Fruit fly (Drosophila melanogaster) Kc167 (cell line): Measurements from ENCODE around the gene Notum.
A peak's percentile ranks its signal among the peaks of the same experiment; 100 is the strongest.

Experiments
- Myc ChIP-seq: fragments of >200 bp; optimal IDR thresholded peaks from 2 replicates; lab custom pipeline; 2017; ENCODE audit warnings: missing external identifiers
- Sin3A ChIP-seq: fragments of >200 bp; optimal IDR thresholded peaks from 2 replicates; lab custom pipeline; 2018; ENCODE audit warnings: missing external identifiers
- h ChIP-seq: fragments of >200 bp; optimal IDR thresholded peaks from 3 replicates; lab custom pipeline; 2018; ENCODE audit warnings: missing external identifiers
- insv ChIP-seq: fragments of >200 bp; optimal IDR thresholded peaks from 3 replicates; lab custom pipeline; 2018; ENCODE audit warnings: missing external identifiers
- psq ChIP-seq: fragments of >200 bp; optimal IDR thresholded peaks from 2 replicates; lab custom pipeline; 2017; ENCODE audit warnings: missing external identifiers
- ttk ChIP-seq: sonication (Bioruptor generic); optimal IDR thresholded peaks from 2 replicates; lab custom pipeline; 2017; ENCODE audit warnings: missing external identifiers

Gene Notum

DNA sequence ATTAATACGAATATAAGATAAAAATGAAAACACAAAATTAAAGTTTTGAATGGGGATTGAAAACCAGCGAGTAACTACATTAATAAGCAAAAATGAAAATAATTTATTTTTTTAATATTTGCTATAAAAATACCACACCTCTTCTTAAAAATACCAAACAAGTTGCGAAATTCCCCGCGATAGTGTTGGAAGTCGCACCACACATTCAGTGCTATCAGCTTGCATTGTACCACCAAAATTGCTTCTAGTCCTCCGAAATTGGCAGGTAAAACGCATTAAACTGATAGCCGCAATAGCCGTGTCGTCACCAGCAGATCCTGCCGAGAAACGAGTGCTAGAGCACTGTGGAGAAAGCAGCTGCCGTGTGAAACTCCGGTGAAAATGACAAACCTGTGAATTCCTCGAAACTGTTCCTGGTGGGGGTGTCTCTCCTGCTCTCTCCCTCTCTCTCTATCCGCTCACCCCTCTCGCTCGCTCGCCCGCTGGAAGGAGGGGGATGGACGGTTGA lies 35.2 kb upstream of the Notum start, which contains the start of gene Hip14:
Hip14 (plus strand) TSS at position 198 of the 508 bp plus-strand sequence.
- TF ChIP-seq Myc: no peak
- TF ChIP-seq psq (lab: Kevin White, UChicago): no peak
- no peak for TF ChIP-seq Sin3A (lab: Kevin White, UChicago)
- no peak for TF ChIP-seq h (lab: Kevin White, UChicago)
- no peak for TF ChIP-seq ttk (lab: Kevin White, UChicago)
- no peak for TF ChIP-seq insv

DNA sequence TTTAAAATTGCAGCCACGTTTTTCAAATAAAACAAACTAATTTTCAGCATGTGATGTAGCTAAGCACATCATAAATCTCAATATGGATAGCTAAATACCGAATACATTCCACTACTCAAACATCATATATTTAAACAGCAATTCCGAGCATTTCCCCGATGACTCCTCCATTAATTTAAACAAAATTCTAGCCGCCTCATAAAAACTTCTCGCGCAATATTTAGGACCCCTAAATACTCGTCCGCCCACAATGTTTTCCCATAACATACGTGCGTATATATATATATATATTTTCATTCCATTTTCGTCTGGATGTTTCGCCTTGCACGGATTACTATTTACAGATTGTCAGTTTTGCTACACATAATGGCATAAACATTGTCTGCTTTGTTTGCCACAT lies 27.3 kb upstream of the Notum start:
- no peak for TF ChIP-seq insv
- TF ChIP-seq h (lab: Kevin White, UChicago): no peak
- TF ChIP-seq ttk (lab: Kevin White, UChicago): no peak
- TF ChIP-seq Myc: no peak
- no peak for TF ChIP-seq psq (lab: Kevin White, UChicago)
- TF ChIP-seq Sin3A (lab: Kevin White, UChicago): no peak

DNA sequence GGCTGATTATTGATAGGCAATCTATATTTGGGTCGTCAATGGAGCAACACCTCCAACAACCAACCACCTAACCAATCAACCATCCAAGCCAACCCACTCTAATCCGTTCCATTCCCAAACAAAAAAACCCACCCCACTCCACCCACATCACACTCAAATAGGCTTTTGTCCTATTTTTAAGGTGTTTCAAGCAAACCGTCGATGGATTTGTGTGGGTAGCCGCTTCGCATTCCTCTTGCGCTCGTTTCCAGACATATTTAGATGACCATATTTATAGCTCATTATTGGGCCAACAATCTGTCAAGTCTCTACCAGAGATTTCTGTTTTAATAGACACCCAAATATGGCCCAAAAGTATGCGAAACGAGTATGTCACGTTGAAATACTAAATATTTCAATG lies 25.1 kb upstream of the Notum start:
- TF ChIP-seq h (lab: Kevin White, UChicago): no peak
- no peak for TF ChIP-seq insv
- TF ChIP-seq psq (lab: Kevin White, UChicago): no peak
- TF ChIP-seq Myc: no peak
- TF ChIP-seq ttk (lab: Kevin White, UChicago): no peak
- no peak for TF ChIP-seq Sin3A (lab: Kevin White, UChicago)

DNA sequence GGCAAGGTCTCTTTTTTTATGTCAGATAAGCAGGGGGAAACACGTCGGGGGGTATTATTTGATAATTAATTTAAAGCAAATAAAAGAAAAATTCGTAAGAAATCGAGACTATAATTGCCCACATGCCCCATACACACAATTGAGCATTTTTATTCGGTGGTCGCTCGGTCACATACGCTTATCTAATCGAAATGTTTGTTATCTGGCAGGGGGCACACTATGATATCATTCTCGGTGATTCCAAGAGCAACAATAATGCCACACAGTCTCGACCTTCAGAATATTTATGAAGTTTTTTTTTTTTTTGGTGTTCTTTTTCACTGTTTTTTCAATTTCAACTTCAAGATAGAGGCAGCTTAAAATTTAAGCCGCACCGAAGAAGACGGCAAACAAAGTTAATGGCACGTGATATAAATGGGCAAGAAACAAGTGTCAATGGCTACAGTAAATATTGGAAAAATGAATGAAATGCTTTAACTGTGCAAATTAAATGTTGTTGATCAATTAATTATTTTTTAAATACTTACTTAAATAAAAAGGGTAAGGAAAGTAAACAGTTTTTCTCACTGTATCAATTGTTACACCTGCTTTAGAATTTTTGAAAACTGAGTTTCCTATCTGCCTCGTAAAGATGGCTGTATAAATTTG lies 23.8 kb upstream of the Notum start:
- TF ChIP-seq psq (lab: Kevin White, UChicago): no peak
- TF ChIP-seq Myc: no peak
- TF ChIP-seq insv: no peak
- no peak for TF ChIP-seq Sin3A (lab: Kevin White, UChicago)
- no peak for TF ChIP-seq h (lab: Kevin White, UChicago)
- no peak for TF ChIP-seq ttk (lab: Kevin White, UChicago)

DNA sequence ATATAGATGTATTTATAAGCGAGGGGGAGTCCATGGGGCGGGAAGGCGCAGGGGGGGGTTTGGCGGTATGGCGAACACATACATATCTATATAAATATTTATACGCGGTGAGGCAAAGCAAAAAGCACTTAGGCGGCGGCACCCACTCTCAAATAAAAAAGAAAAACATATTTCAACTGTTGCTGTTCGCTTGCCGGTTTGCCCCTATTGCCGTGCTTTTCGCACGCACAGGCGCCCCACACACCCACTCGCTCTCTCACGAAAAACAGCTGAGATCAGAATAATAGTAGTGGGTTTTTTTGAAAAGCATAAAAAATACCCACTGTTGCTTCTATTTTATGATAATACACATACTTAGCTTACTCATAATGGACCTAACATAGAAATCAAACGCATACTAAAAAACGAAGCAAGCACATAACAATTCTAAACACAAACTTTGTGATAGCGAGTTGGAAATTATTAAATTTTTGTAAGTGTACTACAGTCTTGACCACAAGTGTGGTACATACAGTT lies 22.1 kb upstream of the Notum start:
- TF ChIP-seq insv: no peak
- no peak for TF ChIP-seq h (lab: Kevin White, UChicago)
- TF ChIP-seq ttk (lab: Kevin White, UChicago): no peak
- no peak for TF ChIP-seq psq (lab: Kevin White, UChicago)
- no peak for TF ChIP-seq Myc
- no peak for TF ChIP-seq Sin3A (lab: Kevin White, UChicago)

DNA sequence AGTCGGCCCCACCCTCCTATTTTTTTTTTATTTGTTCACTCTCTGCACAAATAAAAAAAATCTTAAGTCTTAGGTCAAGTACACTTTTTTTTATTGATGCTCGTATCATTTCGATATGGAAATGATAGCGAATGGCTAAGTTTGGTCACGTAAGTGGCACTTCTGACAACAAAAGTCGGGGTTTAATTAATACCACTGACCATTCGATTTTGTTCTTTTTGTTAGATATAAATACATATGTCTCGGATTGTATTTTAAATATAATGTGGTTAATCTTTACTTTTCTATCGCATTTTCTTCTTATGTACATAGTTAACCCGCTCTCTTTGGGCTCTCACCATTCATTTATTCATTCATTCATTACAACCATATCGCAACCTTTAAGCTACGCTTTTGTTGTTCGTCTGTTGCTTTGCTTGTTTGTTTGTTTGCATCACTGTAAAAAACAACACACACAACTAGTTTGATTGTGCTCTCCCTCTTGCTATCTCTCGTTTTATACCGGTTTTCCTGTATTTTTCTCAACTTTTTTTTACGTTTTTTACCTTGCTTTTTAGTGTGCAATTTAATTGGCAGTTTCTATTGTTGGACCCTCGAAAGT lies 21.1 kb upstream of the Notum start:
- TF ChIP-seq psq (lab: Kevin White, UChicago): no peak
- TF ChIP-seq ttk (lab: Kevin White, UChicago): no peak
- no peak for TF ChIP-seq Myc
- TF ChIP-seq insv: no peak
- TF ChIP-seq h (lab: Kevin White, UChicago): no peak
- TF ChIP-seq Sin3A (lab: Kevin White, UChicago): no peak

DNA sequence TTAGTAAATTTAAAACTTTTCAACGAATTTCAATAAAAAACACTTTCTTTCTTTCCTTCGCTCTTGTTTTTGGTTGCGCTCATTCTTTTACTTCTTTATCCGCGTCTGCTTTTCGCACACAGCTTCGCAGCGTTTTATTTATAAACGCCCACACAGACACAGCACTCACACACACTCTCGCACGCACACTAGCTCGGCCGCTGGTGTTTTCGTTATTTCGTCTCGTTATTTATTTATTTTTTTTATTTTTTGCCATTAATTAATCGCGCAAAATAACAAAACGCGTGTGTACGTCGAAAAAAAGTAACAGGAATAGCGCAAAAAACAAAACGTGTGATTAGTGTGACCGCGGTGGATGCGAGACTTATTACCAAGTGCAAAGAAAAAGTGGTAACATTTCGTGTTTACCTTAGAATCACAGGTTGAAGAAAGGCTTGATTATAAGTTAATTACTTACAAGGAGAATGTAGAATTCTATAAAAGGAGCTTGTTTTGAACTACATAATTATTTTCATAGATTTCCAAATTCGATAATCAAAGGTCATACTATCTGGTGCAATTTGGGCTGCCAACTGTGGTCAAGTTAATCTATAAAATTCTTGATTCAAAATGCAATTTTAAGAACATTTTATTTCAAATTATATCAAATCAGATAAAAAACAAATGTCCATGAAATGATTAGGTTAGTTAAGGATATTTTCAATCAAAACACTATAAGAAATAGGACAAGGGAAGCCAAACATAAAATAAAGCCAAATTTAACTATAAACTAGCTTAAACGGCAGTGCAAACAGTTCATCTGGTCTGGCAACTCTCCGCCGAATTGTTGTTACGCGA lies 18.7 kb upstream of the Notum start, which contains the start of the genes hzg and mRpS31:
hzg (minus strand) TSS at position 336 of the 837 bp plus-strand sequence.
mRpS31 (plus strand) TSS at position 793 of the 837 bp plus-strand sequence.
- TF ChIP-seq h (lab: Kevin White, UChicago) (no peak), psq (lab: Kevin White, UChicago) (peak; percentile 14), insv (no peak)

DNA sequence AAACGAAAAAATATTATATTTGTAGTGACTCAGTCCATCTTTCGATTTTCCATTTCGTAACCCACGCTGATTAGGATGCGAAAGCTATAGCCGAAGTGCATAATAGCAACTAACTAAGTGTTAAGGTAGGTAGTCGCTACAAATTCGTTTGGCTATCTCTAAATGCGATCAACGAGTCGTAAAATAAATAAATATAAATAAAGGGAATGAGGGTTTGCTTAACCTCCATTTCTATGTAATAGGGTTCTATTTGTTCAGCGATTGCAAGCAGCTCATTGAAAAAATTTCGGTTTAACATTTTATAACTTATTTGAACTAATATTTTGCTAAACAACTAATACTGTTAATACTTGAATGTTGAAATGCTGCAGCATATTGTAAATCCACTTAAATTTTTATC lies 13.1 kb upstream of the Notum start:
- TF ChIP-seq h (lab: Kevin White, UChicago) (no peak), psq (lab: Kevin White, UChicago) (no peak), insv (no peak), Sin3A (lab: Kevin White, UChicago) (no peak), ttk (lab: Kevin White, UChicago) (no peak), Myc (no peak)

DNA sequence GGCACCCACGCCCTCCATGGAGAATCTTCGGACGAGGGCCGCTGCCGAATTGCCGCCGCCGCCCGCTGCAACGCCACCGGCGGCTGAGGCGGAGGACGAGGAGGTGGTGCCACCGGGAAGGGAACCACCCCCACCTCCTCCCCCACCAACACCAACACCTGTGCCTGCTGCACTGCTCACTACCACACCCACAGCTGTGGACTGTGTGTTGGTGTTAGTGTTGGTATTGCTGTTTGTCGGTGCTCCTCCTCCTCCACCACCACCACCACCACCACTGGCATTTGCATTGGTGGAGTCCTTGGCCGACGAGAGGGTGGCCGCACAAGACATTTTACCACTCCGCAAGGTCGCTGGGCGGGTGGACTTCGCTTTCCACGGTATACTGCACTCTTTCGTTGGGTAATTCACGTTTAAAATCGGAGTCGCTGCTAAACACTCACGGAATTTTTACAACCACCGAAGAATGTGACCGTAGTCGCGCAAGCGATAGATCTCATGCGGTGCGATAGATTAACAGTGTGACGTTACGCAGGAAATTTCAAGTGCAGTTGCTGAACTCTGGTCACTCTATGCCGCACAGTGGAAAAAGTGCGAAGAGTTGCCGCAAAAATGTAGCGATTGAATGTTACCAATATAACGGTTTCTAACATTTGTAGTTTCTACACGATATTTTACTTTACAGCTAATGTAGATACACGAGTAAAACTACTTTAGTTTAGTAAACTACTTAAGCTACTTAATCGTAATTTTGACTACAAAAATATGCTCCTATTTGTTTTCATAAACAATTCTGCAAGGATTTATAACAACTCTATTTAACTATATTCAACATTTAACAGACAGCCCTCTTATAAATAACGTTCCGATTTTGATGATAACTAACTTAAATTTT lies 11.7 kb upstream of the Notum start, which contains the start of gene mib1:
mib1 (minus strand) TSS at position 494 of the 892 bp plus-strand sequence.
- TF ChIP-seq psq (lab: Kevin White, UChicago) (no peak), h (lab: Kevin White, UChicago) (no peak), insv (no peak), Myc (no peak), ttk (lab: Kevin White, UChicago) (no peak), Sin3A (lab: Kevin White, UChicago) (no peak)

DNA sequence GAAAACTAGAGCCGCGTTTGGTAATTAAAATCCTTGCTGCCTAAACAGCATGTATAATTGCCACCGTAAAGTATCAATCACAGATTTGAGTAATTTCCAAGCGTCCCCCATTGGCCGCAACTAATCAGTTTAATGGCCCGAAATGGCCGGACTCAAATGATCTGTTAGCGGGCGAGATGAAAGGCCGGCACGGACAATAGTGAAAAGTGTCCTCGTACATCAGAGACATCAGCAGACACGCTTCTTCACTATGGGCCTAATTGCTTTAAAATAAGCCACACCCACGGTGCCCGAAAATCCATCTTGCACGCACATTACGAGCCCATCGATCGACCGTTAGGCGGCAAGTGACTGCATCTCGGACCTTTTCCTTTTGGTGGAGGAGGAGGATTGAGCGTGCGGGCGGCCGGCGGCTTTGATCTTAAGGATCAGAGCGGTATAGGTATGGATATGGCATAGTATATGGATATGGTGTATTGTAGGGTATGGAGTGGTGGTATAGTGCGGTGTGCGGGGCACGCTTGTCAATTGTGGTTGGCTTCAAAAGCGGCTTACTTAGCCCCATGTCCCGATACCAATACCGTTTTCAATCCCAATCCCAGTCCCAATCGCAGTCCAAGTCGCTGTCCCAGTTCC lies 10.8 kb upstream of the Notum start:
- TF ChIP-seq psq (lab: Kevin White, UChicago): no peak
- no peak for TF ChIP-seq Sin3A (lab: Kevin White, UChicago)
- no peak for TF ChIP-seq insv
- TF ChIP-seq Myc: no peak
- no peak for TF ChIP-seq ttk (lab: Kevin White, UChicago)
- no peak for TF ChIP-seq h (lab: Kevin White, UChicago)
